Worm (Caenorhabditis elegans) whole organism, midembryonic: ENCODE results near the gene F41F3.9.

Experiments
- T22C8.4 ChIP-seq: fragments of 200-800 bp; sonication (Bioruptor generic); IDR thresholded peaks from 2 replicates; pipeline ENCODE4 v1.3.6; 2022; ENCODE audit warnings: missing genetic modification characterization, missing compliant biosample characterization
- cog-1 ChIP-seq: sonication (generic microtip); optimal IDR thresholded peaks from 2 replicates; lab custom pipeline; 2016; ENCODE audit warnings: missing genetic modification characterization, missing compliant biosample characterization
- flt-1 ChIP-seq: fragments of 200-800 bp; sonication (Bioruptor generic); IDR thresholded peaks from 2 replicates; pipeline ENCODE4 v1.3.6; 2022; ENCODE audit warnings: missing genetic modification characterization, missing compliant biosample characterization
- klf-2 ChIP-seq: fragments of 200-800 bp; sonication (Bioruptor generic); conservative IDR thresholded peaks from 2 replicates; pipeline ENCODE4 v1.3.6; 2022; ENCODE audit warnings: missing genetic modification reagents, missing genetic modification characterization, missing compliant biosample characterization
- med-1 ChIP-seq: sonication (generic microtip); optimal IDR thresholded peaks from 2 replicates; lab custom pipeline; 2017; ENCODE audit warnings: missing genetic modification characterization, mild to moderate bottlenecking, missing compliant biosample characterization, antibody characterized with exemption, missing genetic modification reagents; ENCODE audit not compliant: insufficient read depth
- ref-1 ChIP-seq: fragments of 200-800 bp; sonication (Bioruptor generic); conservative IDR thresholded peaks from 2 replicates; pipeline ENCODE4 v1.3.6; 2022; ENCODE audit warnings: missing genetic modification reagents, missing genetic modification characterization, missing compliant biosample characterization
- tab-1 ChIP-seq: fragments of 200-800 bp; sonication (Bioruptor generic); IDR thresholded peaks from 2 replicates; pipeline ENCODE4 v1.3.6; 2022; ENCODE audit warnings: missing genetic modification characterization, missing compliant biosample characterization
- ztf-23 ChIP-seq: fragments of 200-800 bp; sonication (Bioruptor generic); IDR thresholded peaks from 2 replicates; pipeline ENCODE4 v1.3.6; 2022; ENCODE audit warnings: missing genetic modification reagents, missing genetic modification characterization, missing compliant biosample characterization
- ztf-29 ChIP-seq: fragments of 200-800 bp; sonication (Bioruptor generic); IDR thresholded peaks from 2 replicates; pipeline ENCODE4 v1.3.6; 2022; ENCODE audit warnings: missing genetic modification reagents, missing genetic modification characterization, missing compliant biosample characterization

DNA sequence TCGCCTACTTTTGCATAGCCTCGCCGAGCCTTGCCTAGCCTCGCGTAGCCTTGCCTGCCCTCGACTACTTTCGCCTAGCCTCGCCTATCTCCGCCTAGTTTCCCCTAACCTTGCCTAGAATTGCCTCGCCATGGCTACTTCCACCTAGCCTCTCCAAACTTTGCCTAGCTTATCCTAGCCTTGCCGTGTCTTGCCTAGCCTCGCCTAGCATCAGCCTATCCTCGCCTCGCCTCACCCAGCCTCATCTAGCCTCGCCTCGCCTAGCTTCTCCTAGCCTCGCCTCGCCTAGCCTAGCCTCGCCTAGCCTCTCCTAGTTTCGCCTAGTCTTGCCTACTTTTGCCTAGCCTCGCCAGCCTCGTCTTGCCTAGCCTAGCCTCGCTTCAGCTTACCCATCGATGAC, 11.8 kb downstream of the F41F3.9 start:
- TF ChIP-seq flt-1 (GFP tag; lab: Robert Waterston, UW), result no peak
- no peak for TF ChIP-seq T22C8.4 (GFP tag; lab: Robert Waterston, UW)
- TF ChIP-seq ztf-23 (GFP tag; lab: Robert Waterston, UW), result no peak
- no peak for TF ChIP-seq cog-1 (tag; lab: Kevin White, UChicago)
- no peak for TF ChIP-seq klf-2 (GFP tag; lab: Robert Waterston, UW)
- no peak for TF ChIP-seq med-1 (GFP tag; lab: Kevin White, UChicago)
- TF ChIP-seq ref-1 (GFP tag; lab: Robert Waterston, UW), result no peak
- no peak for TF ChIP-seq ztf-29
- no peak for TF ChIP-seq tab-1 (GFP tag; lab: Robert Waterston, UW)
